Worm (Caenorhabditis elegans) whole organism, late embryonic: ENCODE data around the gene lgc-45.

Experiments used
- C38D4.7 ChIP-seq: fragments of 200-800 bp; sonication (Bioruptor generic); optimal IDR thresholded peaks from 2 replicates; lab custom pipeline; 2018; ENCODE audit warnings: mild to moderate bottlenecking, missing genetic modification characterization, moderate library complexity, missing compliant biosample characterization
- ceh-31 ChIP-seq: sonication (generic microtip); optimal IDR thresholded peaks from 2 replicates; lab custom pipeline; 2016; ENCODE audit warnings: missing genetic modification characterization, missing compliant biosample characterization
- dve-1 ChIP-seq: sonication (generic microtip); optimal IDR thresholded peaks from 2 replicates; lab custom pipeline; 2017; ENCODE audit warnings: antibody characterized with exemption, mild to moderate bottlenecking, missing genetic modification characterization, missing compliant biosample characterization
- ets-4 ChIP-seq: sonication (generic microtip); optimal IDR thresholded peaks from 2 replicates; lab custom pipeline; 2016; ENCODE audit warnings: missing genetic modification characterization, missing compliant biosample characterization
- hlh-13 ChIP-seq: fragments of 200-800 bp; sonication (Bioruptor generic); optimal IDR thresholded peaks from 2 replicates; lab custom pipeline; 2018; ENCODE audit warnings: mild to moderate bottlenecking, missing genetic modification characterization, missing compliant biosample characterization
- hlh-30 ChIP-seq: sonication (generic microtip); optimal IDR thresholded peaks from 2 replicates; lab custom pipeline; 2017; ENCODE audit warnings: antibody characterized with exemption, missing genetic modification characterization, missing compliant biosample characterization; ENCODE audit not compliant: insufficient read depth
- hlh-6 ChIP-seq: sonication (generic microtip); optimal IDR thresholded peaks from 2 replicates; lab custom pipeline; 2016; ENCODE audit warnings: missing genotype, missing genetic modification characterization, missing compliant biosample characterization
- lim-6 ChIP-seq: sonication (generic microtip); optimal IDR thresholded peaks from 2 replicates; lab custom pipeline; 2016; ENCODE audit warnings: missing genetic modification characterization, missing compliant biosample characterization
- pros-1 ChIP-seq: fragments of 150-350 bp; optimal IDR thresholded peaks from 2 replicates; lab custom pipeline; 2014; ENCODE audit warnings: missing biosample characterization, missing genetic modification reagents, missing genetic modification characterization
- rnt-1 ChIP-seq: sonication (generic microtip); optimal IDR thresholded peaks from 2 replicates; lab custom pipeline; 2016; ENCODE audit warnings: missing genetic modification characterization, missing compliant biosample characterization
- unc-3 ChIP-seq, 2 experiments: fragments of 200-800 bp in 1 of 2; sonication (Bioruptor generic) in 1 of 2; sonication (generic microtip) in 1 of 2; conservative IDR thresholded peaks in 1 of 2; optimal IDR thresholded peaks in 1 of 2; 2 replicates each; pipeline versions ENCODE4 v1.3.6 to Lab custom; 2016 to 2022; ENCODE audit warnings: missing compliant biosample characterization in 2 of 2, missing genetic modification characterization in 2 of 2, missing genetic modification reagents in 1 of 2
- unc-55 ChIP-seq: sonication (generic microtip); optimal IDR thresholded peaks from 2 replicates; lab custom pipeline; 2017; ENCODE audit warnings: missing biosample characterization, missing genetic modification reagents, missing genetic modification characterization
- unc-86 ChIP-seq: sonication (generic microtip); optimal IDR thresholded peaks from 2 replicates; lab custom pipeline; 2016; ENCODE audit warnings: missing genetic modification characterization, missing compliant biosample characterization

ce11 chrII:3547282-3547681 is 10.0 kb upstream of the lgc-45 start:
- TF ChIP-seq C38D4.7 (no peak), dve-1 (tag; lab: Kevin White, UChicago) (no peak), pros-1 (tag; lab: Kevin White, UChicago) (no peak), hlh-30 (tag; lab: Kevin White, UChicago) (no peak), hlh-13 (no peak), rnt-1 (tag; lab: Kevin White, UChicago) (peak; percentile 20), hlh-6 (tag; lab: Kevin White, UChicago) (no peak), unc-55 (GFP tag; lab: Kevin White, UChicago) (no peak), unc-86 (tag; lab: Kevin White, UChicago) (no peak), unc-3 (GFP tag; conservative IDR thresholded peaks at IDR 0.05; lab: Robert Waterston, UW) (no peak), unc-3 (tag; optimal IDR thresholded peaks at IDR 0.05; lab: Kevin White, UChicago) (no peak), ceh-31 (tag; lab: Kevin White, UChicago) (peak; percentile 82), lim-6 (tag; lab: Kevin White, UChicago) (no peak), ets-4 (tag; lab: Kevin White, UChicago) (no peak)
